Fruit fly (Drosophila melanogaster) whole organism, prepupa: ENCODE results near the gene CG34300.

Source experiments
- CG11294 ChIP-seq: fragments of 200-800 bp; sonication (Bioruptor generic); IDR thresholded peaks from 2 replicates; pipeline ENCODE4 v1.3.6; 2022; ENCODE audit warnings: missing biosample characterization, missing genetic modification characterization
- CG11902 ChIP-seq: fragments of 200-800 bp; sonication (Bioruptor generic); optimal IDR thresholded peaks from 3 replicates; lab custom pipeline; 2016; ENCODE audit warnings: missing biosample characterization, missing genetic modification characterization
- CG1621 ChIP-seq: fragments of 200-800 bp; sonication (Bioruptor generic); optimal IDR thresholded peaks from 3 replicates; lab custom pipeline; 2018; ENCODE audit warnings: missing biosample characterization, mild to moderate bottlenecking, missing genetic modification characterization
- CG34406 ChIP-seq: fragments of 200-800 bp; sonication (Bioruptor generic); optimal IDR thresholded peaks from 3 replicates; lab custom pipeline; 2016; ENCODE audit warnings: missing biosample characterization, missing genetic modification characterization
- CG6808 ChIP-seq: fragments of 200-800 bp; sonication (Bioruptor generic); optimal IDR thresholded peaks from 3 replicates; lab custom pipeline; 2017; ENCODE audit warnings: missing biosample characterization, missing genetic modification characterization, mild to moderate bottlenecking, moderate library complexity, missing genetic modification reagents
- CG6854 ChIP-seq: fragments of 200-800 bp; sonication (Bioruptor generic); optimal IDR thresholded peaks from 2 replicates; lab custom pipeline; 2017; ENCODE audit warnings: missing biosample characterization, mild to moderate bottlenecking, missing genetic modification characterization
- CG8119 ChIP-seq: fragments of 200-800 bp; sonication (Bioruptor generic); IDR thresholded peaks from 3 replicates; pipeline ENCODE4 v1.3.6; 2022; ENCODE audit warnings: missing biosample characterization, missing genetic modification characterization
- CG8632 ChIP-seq: fragments of 200-800 bp; sonication (Bioruptor generic); optimal IDR thresholded peaks from 3 replicates; lab custom pipeline; 2016; ENCODE audit warnings: missing biosample characterization, missing genetic modification characterization
- CG9139 ChIP-seq: fragments of 200-800 bp; sonication (Bioruptor generic); optimal IDR thresholded peaks from 3 replicates; lab custom pipeline; 2017; ENCODE audit warnings: missing biosample characterization, mild to moderate bottlenecking, missing genetic modification characterization
- Eip75B ChIP-seq: fragments of 200-800 bp; sonication (Bioruptor generic); optimal IDR thresholded peaks from 3 replicates; lab custom pipeline; 2016; ENCODE audit warnings: missing biosample characterization, missing genetic modification characterization
- Lpt ChIP-seq: fragments of 200-800 bp; sonication (Bioruptor generic); optimal IDR thresholded peaks from 3 replicates; lab custom pipeline; 2016; ENCODE audit warnings: missing biosample characterization, missing genetic modification characterization
- achi ChIP-seq: fragments of 200-800 bp; sonication (Bioruptor generic); optimal IDR thresholded peaks from 3 replicates; lab custom pipeline; 2016; ENCODE audit warnings: missing biosample characterization, missing genetic modification characterization
- fd59A ChIP-seq: fragments of 200-800 bp; sonication (Bioruptor generic); optimal IDR thresholded peaks from 2 replicates; lab custom pipeline; 2017; ENCODE audit warnings: missing biosample characterization, mild to moderate bottlenecking, missing genetic modification characterization, missing genetic modification reagents
- pdm3 ChIP-seq: fragments of 200-800 bp; sonication (Bioruptor generic); optimal IDR thresholded peaks from 3 replicates; lab custom pipeline; 2016; ENCODE audit warnings: missing biosample characterization, missing genetic modification characterization
- topi ChIP-seq: fragments of 200-800 bp; sonication (Bioruptor generic); optimal IDR thresholded peaks from 3 replicates; lab custom pipeline; 2016; ENCODE audit warnings: missing biosample characterization, missing genetic modification characterization
- vri ChIP-seq: fragments of 200-800 bp; sonication (Bioruptor generic); optimal IDR thresholded peaks from 3 replicates; lab custom pipeline; 2016; ENCODE audit warnings: missing biosample characterization, mild to moderate bottlenecking, missing genetic modification characterization

The CG34300 gene

dm6 chr3R:30256233-30256632 lies 50.2 kb downstream of the CG34300 start (continued):
- TF ChIP-seq vri (GFP tag; lab: Kevin White, UChicago) = no peak
- no peak for TF ChIP-seq Lpt (GFP tag; lab: Kevin White, UChicago)
- peak; percentile 50 for TF ChIP-seq CG6808 (GFP tag; lab: Kevin White, UChicago)
- no peak for TF ChIP-seq CG9139 (GFP tag; lab: Kevin White, UChicago)
- peak; percentile 73 for TF ChIP-seq CG8119 (GFP tag; lab: Robert Waterston, UW)
- no peak for TF ChIP-seq Eip75B (GFP tag; lab: Kevin White, UChicago)
- peak; percentile 19 for TF ChIP-seq CG11902 (GFP tag; lab: Kevin White, UChicago)
- TF ChIP-seq CG34406 (GFP tag; lab: Kevin White, UChicago) = peak; percentile 71
- peak; percentile 56 for TF ChIP-seq topi (GFP tag; lab: Kevin White, UChicago)
- TF ChIP-seq pdm3 (GFP tag; lab: Kevin White, UChicago) = peak; percentile 52
- peak; percentile 67 for TF ChIP-seq achi (GFP tag; lab: Kevin White, UChicago)
- no peak for TF ChIP-seq CG11294 (GFP tag; lab: Robert Waterston, UW)
- no peak for TF ChIP-seq CG1621 (tag; lab: Kevin White, UChicago)
- peak; percentile 71 for TF ChIP-seq CG8632 (GFP tag; lab: Kevin White, UChicago)
- TF ChIP-seq CG6854 (GFP tag; lab: Kevin White, UChicago) = no peak
- TF ChIP-seq fd59A (GFP tag; lab: Kevin White, UChicago) = peak; percentile 62
- TF ChIP-seq, all 60 proteins: peak for 41
